Fruit fly (Drosophila melanogaster): ENCODE measurements around the gene Clp.

The Clp gene

dm6 chr2L:857897-858517 is 38.2 kb downstream of the Clp start (continued):
- TF ChIP-seq az2 (GFP tag; optimal IDR thresholded peaks at IDR 0.05) (peak; percentile 36), CG12071 (GFP tag; optimal IDR thresholded peaks at IDR 0.05) (no peak), Antp (GFP tag; optimal IDR thresholded peaks at IDR 0.05) (peak; percentile 43), CG2875 (GFP tag; optimal IDR thresholded peaks at IDR 0.05) (peak; percentile 25), zf30C (GFP tag; optimal IDR thresholded peaks at IDR 0.05) (peak; percentile 40), CG8388 (GFP tag; optimal IDR thresholded peaks at IDR 0.05) (peak; percentile 33), pita (GFP tag; optimal IDR thresholded peaks at IDR 0.05) (no peak), Bgb (GFP tag; IDR thresholded peaks at IDR 0.05; ENCODE audit: partially characterized antibody) (no peak), CG7556 (GFP tag; optimal IDR thresholded peaks at IDR 0.05) (peak; percentile 57), CG8944 (GFP tag; optimal IDR thresholded peaks at IDR 0.05) (peak; percentile 37), tio (GFP tag; optimal IDR thresholded peaks at IDR 0.05) (no peak), CG1792 (GFP tag; optimal IDR thresholded peaks at IDR 0.05) (no peak), trh (GFP tag; optimal IDR thresholded peaks at IDR 0.05) (no peak), Bteb2 (GFP tag; optimal IDR thresholded peaks at IDR 0.05) (no peak), CG17568 (GFP tag; optimal IDR thresholded peaks at IDR 0.05) (no peak), zen2 (GFP tag; IDR thresholded peaks at IDR 0.05; ENCODE audit: partially characterized antibody) (no peak), CG32772 (GFP tag; IDR thresholded peaks at IDR 0.05) (peak; percentile 51; the same call in 1 of the 2 replicates), H2.0 (GFP tag; IDR thresholded peaks at IDR 0.05) (peak; percentile 41; the same call in 1 of the 2 replicates), sr (GFP tag; IDR thresholded peaks at IDR 0.05) (no peak), ara (GFP tag; IDR thresholded peaks at IDR 0.05) (peak; percentile 49; the same call in 1 of the 2 replicates), amos (GFP tag; IDR thresholded peaks at IDR 0.05; ENCODE audit: partially characterized antibody) (no peak), CG4404 (GFP tag; IDR thresholded peaks at IDR 0.05) (no peak), Med (GFP tag) (peak; percentile 80), Dll (GFP tag; IDR thresholded peaks at IDR 0.05; ENCODE audit: partially characterized antibody) (no peak), dpn (GFP tag; optimal IDR thresholded peaks at IDR 0.05) (peak; percentile 30 to 39), CG12391 (tag; optimal IDR thresholded peaks at IDR 0.05) (peak; percentile 74), grau (tag; optimal IDR thresholded peaks at IDR 0.05) (peak; percentile 45), CG15479 (GFP tag; optimal IDR thresholded peaks at IDR 0.05) (no peak), cwo (GFP tag; optimal IDR thresholded peaks at IDR 0.05) (peak; percentile 27), gcm (GFP tag; optimal IDR thresholded peaks at IDR 0.05) (peak; percentile 29), onecut (GFP tag; IDR thresholded peaks at IDR 0.05) (0 out of 2 replicates have a peak, but pooled peaks have one; percentile 13), CG17612 (GFP tag; IDR thresholded peaks at IDR 0.05) (no peak), CG3995 (GFP tag; optimal IDR thresholded peaks at IDR 0.05) (no peak), CG13287 (GFP tag; IDR thresholded peaks at IDR 0.05; ENCODE audit: partially characterized antibody) (no peak), Ada2b (GFP tag; IDR thresholded peaks at IDR 0.05) (no peak), gro (GFP tag; optimal IDR thresholded peaks at IDR 0.05) (no peak), lab (GFP tag; optimal IDR thresholded peaks at IDR 0.05) (peak; percentile 65), CG10959 (GFP tag; IDR thresholded peaks at IDR 0.05) (no peak), CG5953 (GFP tag; IDR thresholded peaks at IDR 0.05) (peak; percentile 72), PHDP (tag; optimal IDR thresholded peaks at IDR 0.05) (peak; percentile 63), CG14860 (GFP tag; IDR thresholded peaks at IDR 0.05; ENCODE audit: partially characterized antibody) (no peak), ewg (GFP tag; optimal IDR thresholded peaks at IDR 0.05) (peak; percentile 51), sqz (GFP tag; optimal IDR thresholded peaks at IDR 0.05) (peak; percentile 7), CG3838 (GFP tag; optimal IDR thresholded peaks at IDR 0.05) (no peak), CkIIα-i1 (GFP tag; IDR thresholded peaks at IDR 0.05) (no peak), ATbp (GFP tag; optimal IDR thresholded peaks at IDR 0.05) (peak; percentile 69), CG2889 (GFP tag; IDR thresholded peaks at IDR 0.05) (0 out of 3 replicates have a peak, but pooled peaks have one; percentile 30), zen (tag; optimal IDR thresholded peaks at IDR 0.05) (no peak), so (GFP tag; IDR thresholded peaks at IDR 0.05) (0 out of 3 replicates have a peak, but pooled peaks have one; percentile 50)
